Fruit fly (Drosophila melanogaster) whole organism, embryonic: ENCODE results near the gene miple2.

Experiments used
- Atf-2 ChIP-seq: fragments of 200-800 bp; sonication (Bioruptor generic); optimal IDR thresholded peaks from 2 replicates; lab custom pipeline; 2016; ENCODE audit warnings: missing biosample characterization, missing genetic modification characterization
- Atf3 ChIP-seq: fragments of 200-800 bp; sonication (Bioruptor generic); optimal IDR thresholded peaks from 3 replicates; lab custom pipeline; 2016; ENCODE audit warnings: missing biosample characterization, missing genetic modification characterization
- B-H1 ChIP-seq: fragments of 200-800 bp; sonication (Bioruptor generic); IDR thresholded peaks from 3 replicates; pipeline ENCODE4 v1.3.6; 2022; ENCODE audit warnings: missing biosample characterization, missing genetic modification characterization
- CG10209 ChIP-seq: fragments of 200-800 bp; sonication (Bioruptor generic); optimal IDR thresholded peaks from 3 replicates; lab custom pipeline; 2017; ENCODE audit warnings: missing biosample characterization, mild to moderate bottlenecking, missing genetic modification characterization, missing genetic modification reagents
- CG10462 ChIP-seq: fragments of 200-800 bp; sonication (Bioruptor generic); optimal IDR thresholded peaks from 2 replicates; lab custom pipeline; 2016; ENCODE audit warnings: missing biosample characterization, missing genetic modification characterization
- CG11723 ChIP-seq: fragments of 200-800 bp; sonication (Bioruptor generic); optimal IDR thresholded peaks from 2 replicates; lab custom pipeline; 2017; ENCODE audit warnings: missing biosample characterization, mild to moderate bottlenecking, missing genetic modification characterization
- CG12236 ChIP-seq: fragments of 200-800 bp; sonication (Bioruptor generic); optimal IDR thresholded peaks from 2 replicates; lab custom pipeline; 2016; ENCODE audit warnings: missing biosample characterization, missing genetic modification characterization
- CG12744 ChIP-seq: fragments of 200-800 bp; sonication (Bioruptor generic); optimal IDR thresholded peaks from 2 replicates; lab custom pipeline; 2016; ENCODE audit warnings: missing biosample characterization, missing genetic modification characterization
- CG13894 ChIP-seq: fragments of 200-800 bp; sonication (Bioruptor generic); optimal IDR thresholded peaks from 3 replicates; lab custom pipeline; 2018; ENCODE audit warnings: missing biosample characterization, mild to moderate bottlenecking, missing genetic modification characterization, moderate library complexity
- CG14014 ChIP-seq: fragments of 200-800 bp; sonication (Bioruptor generic); IDR thresholded peaks from 2 replicates; pipeline ENCODE4 v1.3.6; 2022; ENCODE audit warnings: missing biosample characterization, missing genetic modification characterization
- CG15269 ChIP-seq: fragments of 200-800 bp; sonication (Bioruptor generic); optimal IDR thresholded peaks from 2 replicates; lab custom pipeline; 2018; ENCODE audit warnings: missing biosample characterization, mild to moderate bottlenecking, missing genetic modification characterization, moderate library complexity
- CG1529 ChIP-seq: fragments of 200-800 bp; sonication (Bioruptor generic); optimal IDR thresholded peaks from 3 replicates; lab custom pipeline; 2018; ENCODE audit warnings: missing biosample characterization, missing genetic modification characterization
- CG18599 ChIP-seq: fragments of 200-800 bp; sonication (Bioruptor generic); optimal IDR thresholded peaks from 3 replicates; lab custom pipeline; 2017; ENCODE audit warnings: missing biosample characterization, missing genetic modification characterization, mild to moderate bottlenecking, moderate library complexity, missing genetic modification reagents
- CG31365 ChIP-seq: fragments of 200-800 bp; sonication (Bioruptor generic); optimal IDR thresholded peaks from 2 replicates; lab custom pipeline; 2018; ENCODE audit warnings: missing biosample characterization, mild to moderate bottlenecking, missing genetic modification characterization
- CG32772 ChIP-seq: fragments of 200-800 bp; sonication (Bioruptor generic); IDR thresholded peaks from 2 replicates; pipeline ENCODE4 v1.3.6; 2022; ENCODE audit warnings: missing biosample characterization, missing genetic modification characterization
- CG3407 ChIP-seq: fragments of 200-800 bp; sonication (Bioruptor generic); optimal IDR thresholded peaks from 2 replicates; lab custom pipeline; 2018; ENCODE audit warnings: missing biosample characterization, mild to moderate bottlenecking, missing genetic modification characterization
- CG4328 ChIP-seq: fragments of 200-800 bp; sonication (Bioruptor generic); optimal IDR thresholded peaks from 3 replicates; lab custom pipeline; 2017; ENCODE audit warnings: missing biosample characterization, missing genetic modification reagents, missing genetic modification characterization
- CG4730 ChIP-seq: fragments of 200-800 bp; sonication (Bioruptor generic); IDR thresholded peaks from 2 replicates; pipeline ENCODE4 v1.3.6; 2022; ENCODE audit warnings: missing biosample characterization, missing genetic modification characterization
- CG8281 ChIP-seq: fragments of 200-800 bp; sonication (Bioruptor generic); optimal IDR thresholded peaks from 2 replicates; lab custom pipeline; 2018; ENCODE audit warnings: missing biosample characterization, mild to moderate bottlenecking, missing genetic modification characterization, moderate library complexity
- CG8924 ChIP-seq: fragments of 200-800 bp; optimal IDR thresholded peaks from 3 replicates; lab custom pipeline; 2019; ENCODE audit warnings: missing biosample characterization, mild to moderate bottlenecking, missing genetic modification characterization, moderate library complexity
- CG9817 ChIP-seq: fragments of 200-800 bp; sonication (Bioruptor generic); optimal IDR thresholded peaks from 2 replicates; lab custom pipeline; 2018; ENCODE audit warnings: missing biosample characterization, mild to moderate bottlenecking, missing genetic modification characterization, moderate library complexity
- D19B ChIP-seq: fragments of 200-800 bp; sonication (Bioruptor generic); optimal IDR thresholded peaks from 2 replicates; lab custom pipeline; 2017; ENCODE audit warnings: missing biosample characterization, mild to moderate bottlenecking, missing genetic modification characterization
- Dek ChIP-seq: fragments of 200-800 bp; sonication (Bioruptor generic); optimal IDR thresholded peaks from 3 replicates; lab custom pipeline; 2019; ENCODE audit warnings: missing biosample characterization, mild to moderate bottlenecking, missing genetic modification characterization, moderate library complexity
- Hr78 ChIP-seq, 2 experiments: fragments of 200-800 bp in 1 of 2; fragments of >200 bp in 1 of 2; sonication (Bioruptor generic) in 1 of 2; optimal IDR thresholded peaks; 2 replicates each; lab custom pipeline; 2017 to 2019; ENCODE audit warnings: missing biosample characterization in 2 of 2, missing genetic modification characterization in 2 of 2, mild to moderate bottlenecking in 1 of 2, moderate library complexity in 1 of 2
- MESR4 ChIP-seq: fragments of 200-800 bp; sonication (Bioruptor generic); optimal IDR thresholded peaks from 2 replicates; lab custom pipeline; 2018; ENCODE audit warnings: missing biosample characterization, mild to moderate bottlenecking, missing genetic modification characterization, moderate library complexity
- Side ChIP-seq: fragments of 200-800 bp; sonication (Bioruptor generic); optimal IDR thresholded peaks from 2 replicates; lab custom pipeline; 2016; ENCODE audit warnings: missing biosample characterization, missing genetic modification characterization
- Sox100B ChIP-seq: fragments of 200-800 bp; sonication (Bioruptor generic); optimal IDR thresholded peaks from 3 replicates; lab custom pipeline; 2018; ENCODE audit warnings: missing biosample characterization, mild to moderate bottlenecking, missing genetic modification characterization
- Stat92E ChIP-seq, 3 experiments: fragments of >200 bp in 2 of 3; fragments of 200-800 bp in 1 of 3; sonication (Bioruptor generic) in 1 of 3; optimal IDR thresholded peaks; 2 replicates each; lab custom pipeline; 2017 to 2019; ENCODE audit warnings: missing biosample characterization in 3 of 3, missing genetic modification characterization in 3 of 3, mild to moderate bottlenecking in 1 of 3, moderate library complexity in 1 of 3
- az2 ChIP-seq: fragments of 200-800 bp; sonication (Bioruptor generic); optimal IDR thresholded peaks from 3 replicates; lab custom pipeline; 2016; ENCODE audit warnings: missing biosample characterization, missing genetic modification characterization
- bab2 ChIP-seq: fragments of 200-800 bp; sonication (Bioruptor generic); optimal IDR thresholded peaks from 2 replicates; lab custom pipeline; 2016; ENCODE audit warnings: missing biosample characterization, missing genetic modification characterization
- bcd ChIP-seq: fragments of 200-800 bp; sonication (Bioruptor generic); optimal IDR thresholded peaks from 2 replicates; lab custom pipeline; 2017; ENCODE audit warnings: missing biosample characterization, mild to moderate bottlenecking, missing genetic modification characterization
- br ChIP-seq: fragments of >200 bp; optimal IDR thresholded peaks from 2 replicates; lab custom pipeline; 2017
- cas ChIP-seq: fragments of 200-800 bp; sonication (Bioruptor generic); IDR thresholded peaks from 2 replicates; pipeline ENCODE4 v1.3.6; 2022; ENCODE audit warnings: missing biosample characterization, missing genetic modification characterization
- chinmo ChIP-seq: fragments of 200-800 bp; sonication (Bioruptor generic); IDR thresholded peaks from 4 replicates; pipeline ENCODE4 v1.3.6; 2022; ENCODE audit warnings: missing biosample characterization, missing genetic modification characterization; ENCODE audit not compliant: partially characterized antibody
- ems ChIP-seq: fragments of 200-800 bp; sonication (Bioruptor generic); optimal IDR thresholded peaks from 3 replicates; lab custom pipeline; 2016; ENCODE audit warnings: missing biosample characterization, missing genetic modification characterization
- ftz-f1 ChIP-seq: fragments of 200-800 bp; sonication (Bioruptor generic); optimal IDR thresholded peaks from 2 replicates; lab custom pipeline; 2016; ENCODE audit warnings: missing biosample characterization, missing genetic modification characterization
- h ChIP-seq: fragments of >200 bp; optimal IDR thresholded peaks from 2 replicates; lab custom pipeline; 2017
- mirr ChIP-seq: fragments of 200-800 bp; sonication (Bioruptor generic); optimal IDR thresholded peaks from 3 replicates; lab custom pipeline; 2018; ENCODE audit warnings: missing biosample characterization, mild to moderate bottlenecking, missing genetic modification characterization
- pb ChIP-seq: fragments of 200-800 bp; sonication (Bioruptor generic); optimal IDR thresholded peaks from 3 replicates; lab custom pipeline; 2016; ENCODE audit warnings: missing biosample characterization, missing genetic modification characterization
- pzg ChIP-seq: fragments of 200-800 bp; sonication (Bioruptor generic); optimal IDR thresholded peaks from 3 replicates; lab custom pipeline; 2018; ENCODE audit warnings: missing biosample characterization, mild to moderate bottlenecking, missing genetic modification characterization, moderate library complexity
- run ChIP-seq: fragments of 200-800 bp; sonication (Bioruptor generic); optimal IDR thresholded peaks from 3 replicates; lab custom pipeline; 2018; ENCODE audit warnings: missing biosample characterization, mild to moderate bottlenecking, missing genetic modification characterization
- sc ChIP-seq, 3 experiments: fragments of >200 bp in 2 of 3; fragments of 200-800 bp in 1 of 3; sonication (Bioruptor generic) in 1 of 3; optimal IDR thresholded peaks; 2 replicates in 2 of 3; 3 replicates in 1 of 3; lab custom pipeline; 2017; ENCODE audit warnings: mild to moderate bottlenecking in 1 of 3, missing biosample characterization in 1 of 3, missing genetic modification characterization in 1 of 3, missing genetic modification reagents in 1 of 3
- scrt ChIP-seq: fragments of 200-800 bp; sonication (Bioruptor generic); optimal IDR thresholded peaks from 2 replicates; lab custom pipeline; 2018; ENCODE audit warnings: missing biosample characterization, mild to moderate bottlenecking, missing genetic modification characterization, moderate library complexity
- sqz ChIP-seq: fragments of 200-800 bp; sonication (Bioruptor generic); optimal IDR thresholded peaks from 3 replicates; lab custom pipeline; 2018; ENCODE audit warnings: missing biosample characterization, mild to moderate bottlenecking, missing genetic modification characterization
- tap ChIP-seq: fragments of 200-800 bp; optimal IDR thresholded peaks from 3 replicates; lab custom pipeline; 2019; ENCODE audit warnings: missing biosample characterization, mild to moderate bottlenecking, missing genetic modification characterization, moderate library complexity
- tio ChIP-seq: fragments of 200-800 bp; sonication (Bioruptor generic); optimal IDR thresholded peaks from 2 replicates; lab custom pipeline; 2017; ENCODE audit warnings: missing biosample characterization, missing genetic modification characterization, inconsistent platforms
- twi ChIP-seq: fragments of 200-800 bp; optimal IDR thresholded peaks from 2 replicates; lab custom pipeline; 2019; ENCODE audit warnings: missing biosample characterization, mild to moderate bottlenecking, missing genetic modification characterization, moderate library complexity
- zf30C ChIP-seq: fragments of 200-800 bp; sonication (Bioruptor generic); optimal IDR thresholded peaks from 3 replicates; lab custom pipeline; 2018; ENCODE audit warnings: missing biosample characterization, mild to moderate bottlenecking, missing genetic modification characterization

Gene miple2

dm6 chr3L:223019-223902, 47.7 kb upstream of the miple2 start, which contains the start of the genes pyx and CG33229 (continued):
- TF ChIP-seq CG12236 (no peak), Atf-2 (peak; percentile 78), zf30C (peak; percentile 93), ftz-f1 (GFP tag; lab: Kevin White, UChicago) (peak; percentile 27), CG3407 (GFP tag; lab: Kevin White, UChicago) (peak; percentile 58), CG4328 (GFP tag; lab: Kevin White, UChicago) (peak; percentile 77), sc (optimal IDR thresholded peaks at IDR 0.05; lab: Kevin White, UChicago) (no peak), sc (GFP tag; optimal IDR thresholded peaks at IDR 0.05; lab: Kevin White, UChicago) (peak; percentile 75), cas (GFP tag; lab: Robert Waterston, UW) (peak; percentile 88), D19B (GFP tag; lab: Kevin White, UChicago) (peak; percentile 78), Atf3 (GFP tag; lab: Kevin White, UChicago) (peak; percentile 80), bab2 (GFP tag; lab: Kevin White, UChicago) (peak; percentile 87), bcd (peak; percentile 86), sqz (GFP tag; lab: Kevin White, UChicago) (peak; percentile 24), CG4730 (peak; percentile 64), CG9817 (tag; lab: Kevin White, UChicago) (peak; percentile 90), Stat92E (GFP tag; optimal IDR thresholded peaks at IDR 0.05; lab: Kevin White, UChicago) (no peak), twi (tag; lab: Kevin White, UChicago) (peak; percentile 77), tio (GFP tag; lab: Kevin White, UChicago) (peak; percentile 90), chinmo (GFP tag; lab: Robert Waterston, UW) (no peak), br (lab: Kevin White, UChicago) (no peak), Dek (tag; lab: Kevin White, UChicago) (peak; percentile 92), CG14014 (GFP tag; lab: Robert Waterston, UW) (peak; percentile 80), pzg (GFP tag; lab: Kevin White, UChicago) (peak; percentile 57), CG10462 (GFP tag; lab: Kevin White, UChicago) (peak; percentile 47), CG11723 (peak; percentile 62), CG13894 (peak; percentile 88), tap (tag; lab: Kevin White, UChicago) (peak; percentile 62), CG1529 (GFP tag; lab: Kevin White, UChicago) (peak; percentile 47), run (tag; lab: Kevin White, UChicago) (no peak), pb (peak; percentile 44), Hr78 (GFP tag; optimal IDR thresholded peaks at IDR 0.05; lab: Kevin White, UChicago) (peak in 1 of 2 experiments; percentile 40), CG15269 (peak; percentile 88), CG12744 (peak; percentile 75), CG8924 (tag; lab: Kevin White, UChicago) (peak; percentile 85), ems (GFP tag; lab: Kevin White, UChicago) (peak; percentile 77), mirr (GFP tag; lab: Kevin White, UChicago) (peak; percentile 64), B-H1 (GFP tag; lab: Robert Waterston, UW) (peak; percentile 60; the same call in 2 of the 3 replicates), h (lab: Kevin White, UChicago) (no peak), CG8281 (peak; percentile 69), CG32772 (peak; percentile 74; the same call in 1 of the 2 replicates), scrt (GFP tag; lab: Kevin White, UChicago) (peak; percentile 70), CG10209 (GFP tag; lab: Kevin White, UChicago) (peak; percentile 85), CG18599 (GFP tag; lab: Kevin White, UChicago) (peak; percentile 82), CG31365 (peak; percentile 17), az2 (GFP tag; lab: Kevin White, UChicago) (peak; percentile 87), MESR4 (GFP tag; lab: Kevin White, UChicago) (no peak), Sox100B (GFP tag; lab: Kevin White, UChicago) (peak; percentile 81), Side (peak; percentile 57)
